Fruit fly (Drosophila melanogaster) whole organism, embryonic: ENCODE data around the gene Cchl.

ENCODE experiments used
- Abd-B ChIP-seq: fragments of 200-800 bp; sonication (Bioruptor generic); optimal IDR thresholded peaks from 2 replicates; lab custom pipeline; 2018; ENCODE audit warnings: missing biosample characterization, mild to moderate bottlenecking, missing genetic modification characterization, moderate library complexity
- Atf3 ChIP-seq: fragments of 200-800 bp; sonication (Bioruptor generic); optimal IDR thresholded peaks from 3 replicates; lab custom pipeline; 2016; ENCODE audit warnings: missing biosample characterization, missing genetic modification characterization
- BtbVII ChIP-seq: fragments of 200-800 bp; sonication (Bioruptor generic); optimal IDR thresholded peaks from 3 replicates; lab custom pipeline; 2017; ENCODE audit warnings: missing biosample characterization, mild to moderate bottlenecking, missing genetic modification characterization
- CG10147 ChIP-seq: fragments of 200-800 bp; sonication (Bioruptor generic); optimal IDR thresholded peaks from 2 replicates; lab custom pipeline; 2019; ENCODE audit warnings: missing biosample characterization, mild to moderate bottlenecking, missing genetic modification characterization, moderate library complexity
- CG14014 ChIP-seq: fragments of 200-800 bp; sonication (Bioruptor generic); IDR thresholded peaks from 2 replicates; pipeline ENCODE4 v1.3.6; 2022; ENCODE audit warnings: missing biosample characterization, missing genetic modification characterization
- CG16813 ChIP-seq: fragments of 200-800 bp; sonication (Bioruptor generic); IDR thresholded peaks from 3 replicates; pipeline ENCODE4 v1.3.6; 2022; ENCODE audit warnings: missing biosample characterization, missing genetic modification characterization; ENCODE audit not compliant: partially characterized antibody
- CG2120 ChIP-seq: fragments of 200-800 bp; sonication (Bioruptor generic); optimal IDR thresholded peaks from 3 replicates; lab custom pipeline; 2016; ENCODE audit warnings: missing biosample characterization, missing genetic modification characterization
- CG2199 ChIP-seq: fragments of 200-800 bp; sonication (Bioruptor generic); IDR thresholded peaks from 3 replicates; pipeline ENCODE4 v1.3.6; 2022; ENCODE audit warnings: missing biosample characterization, missing genetic modification characterization
- CG2678 ChIP-seq: fragments of 200-800 bp; sonication (Bioruptor generic); optimal IDR thresholded peaks from 3 replicates; lab custom pipeline; 2019; ENCODE audit warnings: missing biosample characterization, mild to moderate bottlenecking, missing genetic modification characterization, moderate library complexity
- CG2875 ChIP-seq: fragments of 200-800 bp; sonication (Bioruptor generic); optimal IDR thresholded peaks from 2 replicates; lab custom pipeline; 2017; ENCODE audit warnings: missing biosample characterization, mild to moderate bottlenecking, missing genetic modification characterization, missing genetic modification reagents
- CG31365 ChIP-seq: fragments of 200-800 bp; sonication (Bioruptor generic); optimal IDR thresholded peaks from 2 replicates; lab custom pipeline; 2018; ENCODE audit warnings: missing biosample characterization, mild to moderate bottlenecking, missing genetic modification characterization
- CG33557 ChIP-seq: fragments of 200-800 bp; sonication (Bioruptor generic); optimal IDR thresholded peaks from 2 replicates; lab custom pipeline; 2019; ENCODE audit warnings: missing biosample characterization, mild to moderate bottlenecking, missing genetic modification characterization, moderate library complexity
- CG3838 ChIP-seq: fragments of 200-800 bp; sonication (Bioruptor generic); optimal IDR thresholded peaks from 3 replicates; lab custom pipeline; 2016; ENCODE audit warnings: missing biosample characterization, missing genetic modification characterization
- CG4360 ChIP-seq: fragments of 200-800 bp; sonication (Bioruptor generic); IDR thresholded peaks from 2 replicates; pipeline ENCODE4 v1.3.6; 2022; ENCODE audit warnings: missing biosample characterization, missing genetic modification characterization
- CG5245 ChIP-seq: fragments of 200-800 bp; sonication (Bioruptor generic); optimal IDR thresholded peaks from 3 replicates; lab custom pipeline; 2016; ENCODE audit warnings: missing biosample characterization, missing genetic modification characterization
- CG6683 ChIP-seq: fragments of 200-800 bp; sonication (Bioruptor generic); optimal IDR thresholded peaks from 2 replicates; lab custom pipeline; 2017; ENCODE audit warnings: missing biosample characterization, mild to moderate bottlenecking, missing genetic modification characterization, missing genetic modification reagents
- CG8281 ChIP-seq: fragments of 200-800 bp; sonication (Bioruptor generic); optimal IDR thresholded peaks from 2 replicates; lab custom pipeline; 2018; ENCODE audit warnings: missing biosample characterization, mild to moderate bottlenecking, missing genetic modification characterization, moderate library complexity
- Ets65A ChIP-seq: fragments of 200-800 bp; sonication (Bioruptor generic); peaks from one replicate; lab custom pipeline; 2016; ENCODE audit warnings: missing biosample characterization, missing genetic modification characterization
- GATAe ChIP-seq: fragments of 200-800 bp; sonication (Bioruptor generic); conservative IDR thresholded peaks from 2 replicates; pipeline ENCODE4 v1.3.6; 2022; ENCODE audit warnings: missing biosample characterization, missing genetic modification characterization
- Hr78 ChIP-seq, 2 experiments: fragments of 200-800 bp in 1 of 2; fragments of >200 bp in 1 of 2; sonication (Bioruptor generic) in 1 of 2; optimal IDR thresholded peaks; 2 replicates each; lab custom pipeline; 2017 to 2019; ENCODE audit warnings: missing biosample characterization in 2 of 2, missing genetic modification characterization in 2 of 2, mild to moderate bottlenecking in 1 of 2, moderate library complexity in 1 of 2
- Meics ChIP-seq: fragments of 200-800 bp; sonication (Bioruptor generic); optimal IDR thresholded peaks from 2 replicates; lab custom pipeline; 2017; ENCODE audit warnings: missing biosample characterization, mild to moderate bottlenecking, missing genetic modification characterization
- Nf-YA ChIP-seq: fragments of 200-800 bp; sonication (Bioruptor generic); IDR thresholded peaks from 2 replicates; pipeline ENCODE4 v1.3.6; 2022; ENCODE audit warnings: missing biosample characterization, missing genetic modification characterization
- Nf-YB ChIP-seq: fragments of 200-800 bp; sonication (Bioruptor generic); optimal IDR thresholded peaks from 3 replicates; lab custom pipeline; 2019; ENCODE audit warnings: missing biosample characterization, mild to moderate bottlenecking, missing genetic modification characterization, moderate library complexity
- Nf-YC ChIP-seq: fragments of 200-800 bp; optimal IDR thresholded peaks from 3 replicates; lab custom pipeline; 2019; ENCODE audit warnings: missing biosample characterization, mild to moderate bottlenecking, missing genetic modification characterization, moderate library complexity
- Ptx1 ChIP-seq: fragments of 200-800 bp; sonication (Bioruptor generic); IDR thresholded peaks from 2 replicates; pipeline ENCODE4 v1.3.6; 2022; ENCODE audit warnings: missing biosample characterization, missing genetic modification characterization
- Ssrp ChIP-seq: fragments of 200-800 bp; sonication (Bioruptor generic); optimal IDR thresholded peaks from 2 replicates; lab custom pipeline; 2018; ENCODE audit warnings: missing biosample characterization, mild to moderate bottlenecking, missing genetic modification characterization, moderate library complexity
- Trl ChIP-seq, 3 experiments: fragments of >200 bp in 2 of 3; fragments of 200-800 bp in 1 of 3; sonication (Bioruptor generic) in 1 of 3; optimal IDR thresholded peaks; 2 replicates in 1 of 3; 3 replicates in 2 of 3; lab custom pipeline; 2016 to 2017; ENCODE audit warnings: missing biosample characterization in 1 of 3, missing genetic modification characterization in 1 of 3
- abd-A ChIP-seq: fragments of 200-800 bp; sonication (Bioruptor generic); optimal IDR thresholded peaks from 3 replicates; lab custom pipeline; 2019; ENCODE audit warnings: missing biosample characterization, mild to moderate bottlenecking, missing genetic modification characterization, moderate library complexity
- ap ChIP-seq: fragments of 200-800 bp; sonication (Bioruptor generic); IDR thresholded peaks from 2 replicates; pipeline ENCODE4 v1.3.6; 2022; ENCODE audit warnings: missing biosample characterization, missing genetic modification characterization
- caup ChIP-seq: fragments of 200-800 bp; sonication (Bioruptor generic); optimal IDR thresholded peaks from 3 replicates; lab custom pipeline; 2017; ENCODE audit warnings: missing biosample characterization, mild to moderate bottlenecking, missing genetic modification characterization, moderate library complexity; ENCODE audit not compliant: severe bottlenecking
- chinmo ChIP-seq: fragments of 200-800 bp; sonication (Bioruptor generic); IDR thresholded peaks from 4 replicates; pipeline ENCODE4 v1.3.6; 2022; ENCODE audit warnings: missing biosample characterization, missing genetic modification characterization; ENCODE audit not compliant: partially characterized antibody
- chm ChIP-seq: fragments of 200-800 bp; sonication (Bioruptor generic); IDR thresholded peaks from 2 replicates; pipeline ENCODE4 v1.3.6; 2022; ENCODE audit warnings: missing biosample characterization, missing genetic modification characterization
- cwo ChIP-seq: fragments of 200-800 bp; sonication (Bioruptor generic); optimal IDR thresholded peaks from 3 replicates; lab custom pipeline; 2017; ENCODE audit warnings: missing biosample characterization, missing genetic modification characterization, mild to moderate bottlenecking, moderate library complexity, missing genetic modification reagents
- fd64A ChIP-seq: fragments of 200-800 bp; sonication (Bioruptor generic); optimal IDR thresholded peaks from 3 replicates; lab custom pipeline; 2018; ENCODE audit warnings: missing biosample characterization, mild to moderate bottlenecking, missing genetic modification characterization
- ftz-f1 ChIP-seq: fragments of 200-800 bp; sonication (Bioruptor generic); optimal IDR thresholded peaks from 2 replicates; lab custom pipeline; 2016; ENCODE audit warnings: missing biosample characterization, missing genetic modification characterization
- fu2 ChIP-seq: fragments of 200-800 bp; sonication (Bioruptor generic); optimal IDR thresholded peaks from 2 replicates; lab custom pipeline; 2016; ENCODE audit warnings: missing biosample characterization, missing genetic modification characterization
- hth ChIP-seq: fragments of >200 bp; optimal IDR thresholded peaks from 2 replicates; lab custom pipeline; 2017; ENCODE audit warnings: inconsistent platforms
- run ChIP-seq: fragments of 200-800 bp; sonication (Bioruptor generic); optimal IDR thresholded peaks from 3 replicates; lab custom pipeline; 2018; ENCODE audit warnings: missing biosample characterization, mild to moderate bottlenecking, missing genetic modification characterization
- tio ChIP-seq: fragments of 200-800 bp; sonication (Bioruptor generic); optimal IDR thresholded peaks from 2 replicates; lab custom pipeline; 2017; ENCODE audit warnings: missing biosample characterization, missing genetic modification characterization, inconsistent platforms
- twi ChIP-seq: fragments of 200-800 bp; optimal IDR thresholded peaks from 2 replicates; lab custom pipeline; 2019; ENCODE audit warnings: missing biosample characterization, mild to moderate bottlenecking, missing genetic modification characterization, moderate library complexity
- zfh1 ChIP-seq: fragments of 200-800 bp; sonication (Bioruptor generic); IDR thresholded peaks from 3 replicates; pipeline ENCODE4 v1.3.6; 2022; ENCODE audit warnings: missing biosample characterization, missing genetic modification characterization

The Cchl gene

DNA sequence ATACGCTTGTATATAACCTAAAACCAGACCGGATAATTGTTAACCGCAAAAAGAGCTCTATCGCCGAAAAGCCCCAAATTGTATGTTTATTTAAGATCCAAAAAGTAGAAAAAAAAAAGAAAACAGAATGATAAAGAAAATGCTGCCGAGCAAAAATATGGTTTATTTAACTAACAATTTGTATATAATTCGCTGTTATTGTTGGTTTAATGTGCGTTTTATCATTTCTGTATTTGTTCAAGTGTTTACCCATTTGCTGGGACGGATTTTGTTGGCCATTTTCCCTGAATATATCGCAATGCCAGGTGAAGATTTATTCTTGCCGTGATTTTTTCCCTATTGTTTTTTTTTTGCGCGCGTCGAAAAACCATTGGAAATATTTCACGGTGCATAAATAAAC lies 29.8 kb upstream of the Cchl start (continued):
- TF ChIP-seq CG14014 (GFP tag; lab: Robert Waterston, UW) = no peak
- TF ChIP-seq Atf3 (GFP tag; lab: Kevin White, UChicago) = no peak
- peak; percentile 20 for TF ChIP-seq CG2120 (GFP tag; lab: Kevin White, UChicago)
- TF ChIP-seq fu2 (GFP tag; lab: Kevin White, UChicago) = no peak
- TF ChIP-seq BtbVII (GFP tag; lab: Kevin White, UChicago) = peak; percentile 54
- peak; percentile 4 for TF ChIP-seq CG10147
- TF ChIP-seq cwo (GFP tag; lab: Kevin White, UChicago) = no peak
- TF ChIP-seq CG2678 = peak; percentile 25
- TF ChIP-seq CG8281 (tag; lab: Kevin White, UChicago) = no peak
- no peak for TF ChIP-seq CG2875 (GFP tag; lab: Kevin White, UChicago)
- peak; percentile 46 for TF ChIP-seq Meics

DNA sequence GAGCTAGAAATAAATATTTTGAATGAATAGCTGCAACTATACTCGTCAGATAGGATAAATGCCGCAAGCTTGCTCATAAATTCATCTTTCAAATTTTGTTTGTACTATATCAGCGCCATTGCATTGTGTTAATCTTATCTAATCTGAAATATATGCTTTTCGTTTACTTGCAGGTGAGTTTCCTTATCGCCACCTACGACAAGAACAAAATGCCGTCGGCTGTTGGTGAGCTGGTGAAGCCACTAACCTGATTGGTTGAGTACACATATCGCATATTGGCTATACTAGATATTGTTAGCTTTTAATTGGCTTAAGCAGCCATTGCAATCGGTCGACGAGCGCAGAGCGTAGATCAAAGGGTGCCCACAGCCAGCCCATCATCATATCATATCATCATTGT lies 26.5 kb upstream of the Cchl start:
- TF ChIP-seq Nf-YC (tag; lab: Kevin White, UChicago) (peak; percentile 87), Nf-YA (peak; percentile 47; the same call in 1 of the 2 replicates), Ptx1 (GFP tag; lab: Robert Waterston, UW) (no peak), Hr78 (GFP tag; optimal IDR thresholded peaks at IDR 0.05; lab: Kevin White, UChicago) (no peak), ftz-f1 (GFP tag; lab: Kevin White, UChicago) (no peak), caup (no peak), CG5245 (GFP tag; lab: Kevin White, UChicago) (peak; percentile 42), Ets65A (peak; percentile 47), CG33557 (GFP tag; lab: Kevin White, UChicago) (no peak), chinmo (GFP tag; lab: Robert Waterston, UW) (0 out of 4 replicates have a peak, but pooled peaks have one; percentile 20), ap (no peak), CG6683 (GFP tag; lab: Kevin White, UChicago) (no peak), GATAe (peak; percentile 54), Nf-YB (GFP tag; lab: Kevin White, UChicago) (peak; percentile 93), twi (tag; lab: Kevin White, UChicago) (no peak), Abd-B (GFP tag; lab: Kevin White, UChicago) (peak; percentile 6), CG3838 (GFP tag; lab: Kevin White, UChicago) (no peak), hth (lab: Kevin White, UChicago) (no peak), CG31365 (tag; lab: Kevin White, UChicago) (no peak), tio (GFP tag; lab: Kevin White, UChicago) (no peak)
- TF ChIP-seq, all 482 proteins: peak for 8

DNA sequence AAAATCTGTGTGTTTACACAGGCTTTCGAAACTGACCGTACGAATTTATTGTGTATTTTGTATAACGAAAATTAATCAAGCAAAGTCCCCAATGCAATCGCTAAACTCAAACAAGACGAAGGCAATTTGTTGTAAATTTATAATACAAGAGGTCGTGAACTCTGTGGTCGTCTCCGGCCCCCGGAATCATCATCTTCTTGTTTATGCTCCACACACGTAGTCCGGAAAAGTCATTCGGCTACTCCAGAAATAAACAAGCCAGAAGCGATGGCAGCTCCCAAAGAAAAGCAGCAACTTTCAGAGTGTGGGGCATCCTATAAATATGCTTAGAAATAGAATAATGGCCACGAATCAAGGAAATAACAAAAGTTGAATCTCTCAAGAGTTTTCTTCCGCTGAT lies 25.9 kb upstream of the Cchl start:
- no peak for TF ChIP-seq Trl (optimal IDR thresholded peaks at IDR 0.05; lab: Kevin White, UChicago)
- no peak for TF ChIP-seq Trl (GFP tag; optimal IDR thresholded peaks at IDR 0.05; lab: Kevin White, UChicago)
- TF ChIP-seq CG16813 (GFP tag; lab: Robert Waterston, UW) = 0 out of 3 replicates have a peak, but pooled peaks have one; percentile 11
- peak; percentile 53 for TF ChIP-seq run
- TF ChIP-seq chm (GFP tag; lab: Robert Waterston, UW) = peak; percentile 27
- peak; percentile 45 for TF ChIP-seq abd-A (tag; lab: Kevin White, UChicago)
- TF ChIP-seq fd64A (GFP tag; lab: Kevin White, UChicago) = peak; percentile 59
- no peak for TF ChIP-seq zfh1 (GFP tag; lab: Robert Waterston, UW)
- peak in 1 of 2 experiments; percentile 92 for TF ChIP-seq Hr78 (GFP tag; optimal IDR thresholded peaks at IDR 0.05; lab: Kevin White, UChicago)
- peak; percentile 65; the same call in 1 of the 3 replicates for TF ChIP-seq CG2199 (GFP tag; lab: Robert Waterston, UW)
- no peak for TF ChIP-seq Ssrp (tag; lab: Kevin White, UChicago)
- no peak for TF ChIP-seq CG4360 (GFP tag; lab: Robert Waterston, UW)
